Worm (Caenorhabditis elegans): ENCODE measurements around the gene mltn-10.

mltn-10 gene

ce11 chrII:14672095-14672494 is 49.2 kb downstream of the mltn-10 start:
- TF ChIP-seq unc-62 (GFP tag; optimal IDR thresholded peaks at IDR 0.05 in 1 of 2) (peak in 1 of 2 experiments; percentile 87), unc-62 (tag; optimal IDR thresholded peaks at IDR 0.05) (no peak), fos-1 (tag; optimal IDR thresholded peaks at IDR 0.05) (no peak)

- TF ChIP-seq ceh-82 (tag; optimal IDR thresholded peaks at IDR 0.05): no peak
- peak in 1 of 2 experiments; percentile 41 for TF ChIP-seq mdl-1 (tag; optimal IDR thresholded peaks at IDR 0.05)
- no peak for TF ChIP-seq spr-3 (GFP tag; optimal IDR thresholded peaks at IDR 0.05)
- no peak for TF ChIP-seq snpc-1.2 (GFP tag; IDR thresholded peaks at IDR 0.05)
- TF ChIP-seq dmd-9 (GFP tag; IDR thresholded peaks at IDR 0.05): no peak
- TF ChIP-seq pqm-1 (tag; optimal IDR thresholded peaks at IDR 0.05): no peak
- peak in 1 of 2 experiments; percentile 68 for TF ChIP-seq unc-62 (GFP tag; optimal IDR thresholded peaks at IDR 0.05 in 1 of 2)
- no peak for TF ChIP-seq unc-62 (tag; optimal IDR thresholded peaks at IDR 0.05)
- no peak for TF ChIP-seq sdz-12 (GFP tag; optimal IDR thresholded peaks at IDR 0.05)
- peak; percentile 76 for TF ChIP-seq mxl-3 (GFP tag; optimal IDR thresholded peaks at IDR 0.05)
- no peak for TF ChIP-seq egl-43 (GFP tag; IDR thresholded peaks at IDR 0.05)
- TF ChIP-seq lin-29 (GFP tag; IDR thresholded peaks at IDR 0.05): no peak
- TF ChIP-seq nhr-28 (tag; optimal IDR thresholded peaks at IDR 0.05): peak; percentile 42
- TF ChIP-seq aly-2 (tag; optimal IDR thresholded peaks at IDR 0.05): no peak
- TF ChIP-seq lsy-2 (tag; optimal IDR thresholded peaks at IDR 0.05): no peak
These were observed 50.8 kb downstream of the mltn-10 start for ce11 chrII:14673636-14674035.

All from whole organism, L4 larva.